Worm (Caenorhabditis elegans) whole organism, late embryonic: ENCODE data around the gene Y39G8B.9.

Experiments
- C38D4.7 ChIP-seq: fragments of 200-800 bp; sonication (Bioruptor generic); optimal IDR thresholded peaks from 2 replicates; lab custom pipeline; 2018; ENCODE audit warnings: mild to moderate bottlenecking, missing genetic modification characterization, moderate library complexity, missing compliant biosample characterization
- ceh-31 ChIP-seq: sonication (generic microtip); optimal IDR thresholded peaks from 2 replicates; lab custom pipeline; 2016; ENCODE audit warnings: missing genetic modification characterization, missing compliant biosample characterization
- elt-2 ChIP-seq: sonication (generic microtip); optimal IDR thresholded peaks from 2 replicates; lab custom pipeline; 2016; ENCODE audit warnings: missing genetic modification reagents, missing genetic modification characterization, missing compliant biosample characterization
- fkh-10 ChIP-seq: fragments of 150-350 bp; optimal IDR thresholded peaks from 2 replicates; lab custom pipeline; 2014; ENCODE audit warnings: missing biosample characterization, missing genetic modification reagents, missing genetic modification characterization
- gmeb-2 ChIP-seq: sonication (generic microtip); optimal IDR thresholded peaks from 2 replicates; lab custom pipeline; 2016; ENCODE audit warnings: missing genetic modification characterization, inconsistent platforms, missing compliant biosample characterization
- hlh-15 ChIP-seq: sonication (generic microtip); optimal IDR thresholded peaks from 2 replicates; lab custom pipeline; 2016; ENCODE audit warnings: missing genetic modification characterization, missing compliant biosample characterization
- nfya-1 ChIP-seq: sonication (generic microtip); optimal IDR thresholded peaks from 2 replicates; lab custom pipeline; 2017; ENCODE audit warnings: missing genetic modification characterization, mild to moderate bottlenecking, missing compliant biosample characterization, antibody characterized with exemption, moderate library complexity
- pag-3 ChIP-seq: sonication (generic microtip); optimal IDR thresholded peaks from 2 replicates; lab custom pipeline; 2016; ENCODE audit warnings: missing compliant biosample characterization, missing genetic modification characterization, borderline replicate concordance
- pha-2 ChIP-seq: sonication (generic microtip); optimal IDR thresholded peaks from 2 replicates; lab custom pipeline; 2017; ENCODE audit warnings: mild to moderate bottlenecking, missing genetic modification characterization, missing compliant biosample characterization
- ref-2 ChIP-seq: sonication (generic microtip); optimal IDR thresholded peaks from 2 replicates; lab custom pipeline; 2016; ENCODE audit warnings: missing genetic modification characterization, missing compliant biosample characterization
- unc-55 ChIP-seq: sonication (generic microtip); optimal IDR thresholded peaks from 2 replicates; lab custom pipeline; 2017; ENCODE audit warnings: missing biosample characterization, missing genetic modification reagents, missing genetic modification characterization

DNA sequence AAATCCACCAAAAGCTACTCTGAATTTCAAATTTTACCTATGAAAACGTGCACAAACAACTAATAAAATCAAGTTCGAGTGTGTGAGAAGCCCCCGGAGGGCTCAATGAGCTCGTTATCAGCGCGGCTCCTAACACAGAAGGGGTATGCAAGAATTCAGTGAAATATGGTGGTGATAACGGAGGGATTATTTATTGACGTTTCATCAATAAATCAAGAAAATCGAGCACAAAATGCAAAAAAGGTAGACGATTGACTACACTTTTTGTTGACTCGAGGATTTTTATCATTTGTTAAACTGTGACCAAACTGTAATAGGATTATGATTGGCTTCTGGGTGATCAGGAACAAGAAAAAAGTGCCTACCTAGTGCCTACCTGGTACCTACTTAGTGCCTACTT is 23.7 kb upstream of the Y39G8B.9 start, which contains the start of gene zip-3:
- no peak for TF ChIP-seq elt-2 (tag; lab: Kevin White, UChicago)
- no peak for TF ChIP-seq gmeb-2 (tag; lab: Kevin White, UChicago)
- TF ChIP-seq pag-3 (tag; lab: Kevin White, UChicago), result no peak
- TF ChIP-seq C38D4.7 (GFP tag; lab: Kevin White, UChicago), result no peak
- no peak for TF ChIP-seq fkh-10 (GFP tag; lab: Kevin White, UChicago)
- no peak for TF ChIP-seq ref-2
- no peak for TF ChIP-seq hlh-15 (tag; lab: Kevin White, UChicago)
- no peak for TF ChIP-seq unc-55 (GFP tag; lab: Kevin White, UChicago)
- TF ChIP-seq nfya-1 (tag; lab: Kevin White, UChicago), result no peak
- no peak for TF ChIP-seq pha-2 (tag; lab: Kevin White, UChicago)
- TF ChIP-seq ceh-31 (tag; lab: Kevin White, UChicago), result no peak
